Worm (Caenorhabditis elegans) whole organism, young adult: ENCODE results near the gene F44E5.5.

Source experiments
- B0019.2 ChIP-seq: fragments of 200-800 bp; sonication (Bioruptor generic); conservative IDR thresholded peaks from 2 replicates; pipeline ENCODE4 v1.3.6; 2022; ENCODE audit warnings: missing genetic modification reagents, missing genetic modification characterization, missing compliant biosample characterization
- C17E4.6 ChIP-seq: fragments of 200-800 bp; sonication (Bioruptor generic); IDR thresholded peaks from 2 replicates; pipeline ENCODE4 v1.3.6; 2022; ENCODE audit warnings: missing genetic modification reagents, missing genetic modification characterization, missing compliant biosample characterization
- D2030.7 ChIP-seq: fragments of 200-800 bp; sonication (Bioruptor generic); IDR thresholded peaks from 2 replicates; pipeline ENCODE4 v1.3.6; 2022; ENCODE audit warnings: missing genetic modification reagents, missing genetic modification characterization, missing compliant biosample characterization
- F10E7.11 ChIP-seq: sonication (generic microtip); optimal IDR thresholded peaks from 2 replicates; lab custom pipeline; 2017; ENCODE audit warnings: mild to moderate bottlenecking, missing genetic modification characterization, moderate library complexity, missing compliant biosample characterization
- F22D6.2 ChIP-seq: sonication (generic microtip); optimal IDR thresholded peaks from 2 replicates; lab custom pipeline; 2016; ENCODE audit warnings: mild to moderate bottlenecking, missing genetic modification characterization, missing compliant biosample characterization
- K12H6.12 ChIP-seq: fragments of 200-800 bp; sonication (Bioruptor generic); optimal IDR thresholded peaks from 2 replicates; lab custom pipeline; 2018; ENCODE audit warnings: mild to moderate bottlenecking, missing genetic modification characterization, missing compliant biosample characterization
- Y56A3A.18 ChIP-seq: fragments of 200-800 bp; sonication (Bioruptor generic); IDR thresholded peaks from 2 replicates; pipeline ENCODE4 v1.3.6; 2022; ENCODE audit warnings: missing genetic modification reagents, missing genetic modification characterization, missing compliant biosample characterization
- Y67H2A.10 ChIP-seq: fragments of 200-800 bp; sonication (Bioruptor generic); conservative IDR thresholded peaks from 2 replicates; pipeline ENCODE4 v1.3.6; 2022; ENCODE audit warnings: missing genetic modification reagents, missing genetic modification characterization, missing compliant biosample characterization
- Y95B8A.8 ChIP-seq: fragments of 200-800 bp; sonication (Bioruptor generic); IDR thresholded peaks from 2 replicates; pipeline ENCODE4 v1.3.6; 2022; ENCODE audit warnings: missing genetic modification reagents, missing genetic modification characterization, missing compliant biosample characterization
- aptf-2 ChIP-seq: fragments of 200-800 bp; sonication (Bioruptor generic); conservative IDR thresholded peaks from 2 replicates; pipeline ENCODE4 v1.3.6; 2022; ENCODE audit warnings: missing genetic modification reagents, missing genetic modification characterization, missing compliant biosample characterization
- attf-3 ChIP-seq: fragments of 200-800 bp; sonication (Bioruptor generic); conservative IDR thresholded peaks from 2 replicates; pipeline ENCODE4 v1.3.6; 2022; ENCODE audit warnings: missing genetic modification reagents, missing genetic modification characterization, missing compliant biosample characterization
- attf-6 ChIP-seq: fragments of 200-800 bp; sonication (Bioruptor generic); IDR thresholded peaks from 2 replicates; pipeline ENCODE4 v1.3.6; 2022; ENCODE audit warnings: missing genetic modification reagents, missing genetic modification characterization, missing compliant biosample characterization
- bed-1 ChIP-seq: fragments of 200-800 bp; sonication (Bioruptor generic); IDR thresholded peaks from 2 replicates; pipeline ENCODE4 v1.3.6; 2022; ENCODE audit warnings: missing genetic modification reagents, missing genetic modification characterization, missing compliant biosample characterization
- ceh-27 ChIP-seq: fragments of 200-800 bp; sonication (Bioruptor generic); optimal IDR thresholded peaks from 2 replicates; lab custom pipeline; 2018; ENCODE audit warnings: mild to moderate bottlenecking, missing genetic modification characterization, moderate library complexity, missing compliant biosample characterization
- ceh-91 ChIP-seq: fragments of 200-800 bp; sonication (Bioruptor generic); IDR thresholded peaks from 2 replicates; pipeline ENCODE4 v1.3.6; 2022; ENCODE audit warnings: missing genetic modification reagents, missing genetic modification characterization, missing compliant biosample characterization
- die-1 ChIP-seq: sonication (generic microtip); optimal IDR thresholded peaks from 2 replicates; lab custom pipeline; 2016; ENCODE audit warnings: missing genotype, mild to moderate bottlenecking, missing genetic modification characterization, missing compliant biosample characterization
- efl-1 ChIP-seq: fragments of 150-350 bp; optimal IDR thresholded peaks from 2 replicates; lab custom pipeline; 2014; ENCODE audit warnings: missing biosample characterization, missing genetic modification reagents, missing genetic modification characterization
- egl-44 ChIP-seq: fragments of 200-800 bp; sonication (Bioruptor generic); IDR thresholded peaks from 2 replicates; pipeline ENCODE4 v1.3.6; 2022; ENCODE audit warnings: missing genetic modification reagents, missing genetic modification characterization, missing compliant biosample characterization
- egrh-3 ChIP-seq: fragments of 200-800 bp; sonication (Bioruptor generic); IDR thresholded peaks from 2 replicates; pipeline ENCODE4 v1.3.6; 2022; ENCODE audit warnings: missing genetic modification reagents, missing genetic modification characterization, missing compliant biosample characterization
- ekl-4 ChIP-seq: fragments of 200-800 bp; sonication (Bioruptor generic); IDR thresholded peaks from 2 replicates; pipeline ENCODE4 v1.3.6; 2022; ENCODE audit warnings: missing genetic modification reagents, missing genetic modification characterization, missing compliant biosample characterization
- ets-4 ChIP-seq: fragments of 200-800 bp; sonication (Bioruptor generic); optimal IDR thresholded peaks from 2 replicates; lab custom pipeline; 2018; ENCODE audit warnings: mild to moderate bottlenecking, missing genetic modification characterization, missing compliant biosample characterization
- hlh-12 ChIP-seq: sonication (generic microtip); optimal IDR thresholded peaks from 2 replicates; lab custom pipeline; 2016; ENCODE audit warnings: missing genetic modification characterization, missing compliant biosample characterization
- hlh-26 ChIP-seq: fragments of 200-800 bp; sonication (Bioruptor generic); conservative IDR thresholded peaks from 2 replicates; pipeline ENCODE4 v1.3.6; 2022; ENCODE audit warnings: missing genetic modification reagents, missing genetic modification characterization, missing compliant biosample characterization
- lin-26 ChIP-seq: fragments of 200-800 bp; sonication (Bioruptor generic); IDR thresholded peaks from 2 replicates; pipeline ENCODE4 v1.3.6; 2022; ENCODE audit warnings: missing genetic modification reagents, missing genetic modification characterization, missing compliant biosample characterization
- lsy-27 ChIP-seq: sonication (generic microtip); optimal IDR thresholded peaks from 2 replicates; lab custom pipeline; 2017; ENCODE audit warnings: missing genetic modification characterization, mild to moderate bottlenecking, missing compliant biosample characterization, antibody characterized with exemption, missing genotype, borderline replicate concordance; ENCODE audit not compliant: insufficient read depth
- madf-3 ChIP-seq: fragments of 200-800 bp; sonication (Bioruptor generic); IDR thresholded peaks from 2 replicates; pipeline ENCODE4 v1.3.6; 2022; ENCODE audit warnings: missing genetic modification reagents, missing genetic modification characterization, missing compliant biosample characterization
- mcd-1 ChIP-seq: fragments of 200-800 bp; sonication (Bioruptor generic); IDR thresholded peaks from 2 replicates; pipeline ENCODE4 v1.3.6; 2022; ENCODE audit warnings: missing genetic modification reagents, missing genetic modification characterization, missing compliant biosample characterization
- mxl-1 ChIP-seq: sonication (generic microtip); optimal IDR thresholded peaks from 2 replicates; lab custom pipeline; 2016; ENCODE audit warnings: missing genetic modification characterization, missing compliant biosample characterization
- nhr-120 ChIP-seq: fragments of 200-800 bp; sonication (Bioruptor generic); IDR thresholded peaks from 2 replicates; pipeline ENCODE4 v1.3.6; 2022; ENCODE audit warnings: missing genetic modification characterization, missing compliant biosample characterization
- nhr-90 ChIP-seq: sonication (generic microtip); optimal IDR thresholded peaks from 2 replicates; lab custom pipeline; 2016; ENCODE audit warnings: missing genotype, mild to moderate bottlenecking, missing genetic modification characterization, missing compliant biosample characterization
- repo-1 ChIP-seq: sonication (generic microtip); optimal IDR thresholded peaks from 2 replicates; lab custom pipeline; 2017; ENCODE audit warnings: mild to moderate bottlenecking, missing genetic modification characterization, missing compliant biosample characterization
- sdz-38 ChIP-seq: sonication (generic microtip); optimal IDR thresholded peaks from 2 replicates; lab custom pipeline; 2016; ENCODE audit warnings: missing genotype, missing genetic modification characterization, missing compliant biosample characterization
- sea-2 ChIP-seq: fragments of 200-800 bp; sonication (Bioruptor generic); IDR thresholded peaks from 2 replicates; pipeline ENCODE4 v1.3.6; 2022; ENCODE audit warnings: missing genetic modification characterization, missing compliant biosample characterization
- snpc-1.1 ChIP-seq: sonication (generic microtip); optimal IDR thresholded peaks from 2 replicates; lab custom pipeline; 2017; ENCODE audit warnings: missing genetic modification characterization, mild to moderate bottlenecking, missing compliant biosample characterization, antibody characterized with exemption, moderate library complexity, missing genotype, missing genetic modification reagents; ENCODE audit not compliant: insufficient read depth
- snpc-4 ChIP-seq, 5 experiments: fragments of 150-350 bp in 1 of 5; sonication (generic microtip) in 4 of 5; optimal IDR thresholded peaks; 2 replicates each; lab custom pipeline; 2014 to 2018; ENCODE audit warnings: missing genetic modification characterization in 5 of 5, missing biosample characterization in 3 of 5, antibody characterized with exemption in 2 of 5, mild to moderate bottlenecking in 2 of 5, missing compliant biosample characterization in 2 of 5, missing genotype in 2 of 5, moderate library complexity in 2 of 5, missing genetic modification reagents in 1 of 5
- tlf-1 ChIP-seq: fragments of 200-800 bp; sonication (Bioruptor generic); optimal IDR thresholded peaks from 2 replicates; lab custom pipeline; 2018; ENCODE audit warnings: mild to moderate bottlenecking, missing genetic modification characterization, missing compliant biosample characterization
- unc-130 ChIP-seq: sonication (generic microtip); optimal IDR thresholded peaks from 2 replicates; lab custom pipeline; 2016; ENCODE audit warnings: missing genetic modification reagents, missing genetic modification characterization, missing compliant biosample characterization
- zfh-2 ChIP-seq: fragments of 200-800 bp; sonication (Bioruptor generic); conservative IDR thresholded peaks from 2 replicates; pipeline ENCODE4 v1.3.6; 2022; ENCODE audit warnings: missing genetic modification reagents, missing genetic modification characterization, missing compliant biosample characterization
- ztf-18 ChIP-seq: sonication (generic microtip); optimal IDR thresholded peaks from 2 replicates; lab custom pipeline; 2016; ENCODE audit warnings: missing genotype, mild to moderate bottlenecking, missing genetic modification characterization, missing compliant biosample characterization
- ztf-22 ChIP-seq: fragments of 200-800 bp; sonication (Bioruptor generic); optimal IDR thresholded peaks from 2 replicates; lab custom pipeline; 2018; ENCODE audit warnings: mild to moderate bottlenecking, missing genetic modification characterization, moderate library complexity, missing compliant biosample characterization
- ztf-26 ChIP-seq: sonication (generic microtip); optimal IDR thresholded peaks from 2 replicates; lab custom pipeline; 2017; ENCODE audit warnings: missing genetic modification characterization, missing compliant biosample characterization
- ztf-3 ChIP-seq: fragments of 200-800 bp; sonication (Bioruptor generic); optimal IDR thresholded peaks from 2 replicates; lab custom pipeline; 2018; ENCODE audit warnings: mild to moderate bottlenecking, missing genetic modification characterization, missing compliant biosample characterization

Gene F44E5.5

DNA sequence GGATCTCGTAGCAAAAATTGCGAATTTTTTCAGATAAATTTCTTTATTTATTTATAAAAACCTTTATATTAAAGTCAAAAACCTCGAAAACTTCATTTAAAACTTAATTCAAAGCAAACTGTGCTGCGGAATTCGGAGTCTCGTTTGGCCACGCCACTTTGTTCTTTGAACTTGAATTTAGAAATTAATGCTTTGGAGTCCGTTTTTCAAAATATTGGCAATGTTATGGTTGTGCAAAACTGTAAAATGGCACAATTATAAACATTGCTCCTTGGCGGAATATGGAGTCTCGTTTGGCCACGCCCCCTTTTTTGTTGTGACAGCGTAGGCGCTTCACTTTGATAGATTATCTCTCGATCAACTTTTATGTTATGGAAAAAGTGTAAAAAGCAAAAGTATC is 39.9 kb upstream of the F44E5.5 start:
- TF ChIP-seq efl-1 (GFP tag; lab: Kevin White, UChicago), result no peak
- no peak for TF ChIP-seq Y67H2A.10 (GFP tag; lab: Robert Waterston, UW)
- TF ChIP-seq attf-3 (GFP tag; lab: Robert Waterston, UW), result peak; percentile 78
- TF ChIP-seq snpc-1.1 (tag; lab: Kevin White, UChicago), result no peak
- TF ChIP-seq ztf-26, result no peak
- TF ChIP-seq, all 124 proteins: peak for 1

DNA sequence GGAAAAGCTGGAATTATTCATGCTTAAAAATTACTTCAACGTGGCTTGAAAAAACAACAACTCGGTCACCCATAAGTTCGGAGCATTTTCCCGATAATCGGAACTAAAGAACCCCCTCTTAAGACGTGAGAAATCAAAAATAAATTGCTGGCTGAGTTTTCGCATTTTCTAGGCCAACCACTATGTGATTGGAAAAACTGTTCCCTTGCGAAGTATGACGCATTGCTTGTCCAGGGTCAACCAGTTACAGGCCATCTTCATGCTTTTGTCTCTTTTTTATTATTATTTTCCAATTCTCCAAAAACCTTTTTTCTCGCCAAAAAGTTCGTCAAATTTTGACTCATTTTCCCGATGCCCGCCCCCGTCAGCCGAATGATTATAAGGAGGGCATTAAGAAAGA is 39.4 kb upstream of the F44E5.5 start, which contains the start of gene F13D12.3:
F13D12.3 (plus strand) TSS at position 301 of the 400 bp plus-strand sequence.
- TF ChIP-seq nhr-90 (tag; lab: Kevin White, UChicago), result no peak
- TF ChIP-seq, all 124 proteins: peak for 0

ce11 chrII:11720819-11721218 is 38.6 kb upstream of the F44E5.5 start:
- TF ChIP-seq repo-1 (tag; lab: Kevin White, UChicago) (no peak), sdz-38 (tag; lab: Kevin White, UChicago) (no peak), attf-3 (GFP tag; lab: Robert Waterston, UW) (peak; percentile 84)

DNA sequence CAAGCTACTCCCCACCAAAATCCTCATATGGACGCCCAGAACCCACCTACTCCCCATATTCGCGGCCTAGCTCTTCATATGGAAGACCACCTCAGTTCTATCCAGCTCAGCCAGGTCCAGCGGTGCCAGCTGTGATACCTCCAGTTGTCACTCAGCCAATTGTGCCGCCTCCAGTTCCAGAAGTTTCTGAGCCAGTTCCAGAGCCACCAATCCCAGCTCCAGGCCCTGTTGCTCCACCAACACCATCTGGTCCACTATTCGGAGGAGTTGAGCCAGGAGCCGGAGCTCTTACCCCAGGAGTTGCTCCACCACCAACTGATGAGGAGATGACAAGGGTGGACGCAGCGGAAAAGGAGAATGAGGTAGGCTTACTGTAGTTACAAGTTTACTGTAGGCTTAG is 37.9 kb upstream of the F44E5.5 start:
- TF ChIP-seq hlh-26, result no peak
- TF ChIP-seq hlh-12 (tag; lab: Kevin White, UChicago), result no peak
- TF ChIP-seq ceh-91, result no peak
- no peak for TF ChIP-seq lsy-27
- no peak for TF ChIP-seq D2030.7 (GFP tag; lab: Robert Waterston, UW)
- peak; percentile 87 for TF ChIP-seq zfh-2
- TF ChIP-seq mcd-1 (GFP tag; lab: Robert Waterston, UW), result 0 out of 2 replicates have a peak, but pooled peaks have one; percentile 16
- no peak for TF ChIP-seq ztf-3 (GFP tag; lab: Kevin White, UChicago)
- TF ChIP-seq madf-3 (GFP tag; lab: Robert Waterston, UW), result no peak
- TF ChIP-seq egrh-3 (GFP tag; lab: Robert Waterston, UW), result peak; percentile 33; the same call in 1 of the 2 replicates
- TF ChIP-seq snpc-1.1 (tag; lab: Kevin White, UChicago), result no peak
- no peak for TF ChIP-seq Y56A3A.18 (GFP tag; lab: Robert Waterston, UW)
- no peak for TF ChIP-seq F22D6.2 (tag; lab: Kevin White, UChicago)
- no peak for TF ChIP-seq sea-2 (GFP tag; lab: Robert Waterston, UW)
- no peak for TF ChIP-seq ceh-27 (GFP tag; lab: Kevin White, UChicago)
- TF ChIP-seq ztf-18 (tag; lab: Kevin White, UChicago), result no peak
- TF ChIP-seq ets-4 (GFP tag; lab: Kevin White, UChicago), result no peak
- TF ChIP-seq snpc-4 (GFP tag; optimal IDR thresholded peaks at IDR 0.05; lab: Kevin White, UChicago), result no peak
- TF ChIP-seq snpc-4 (tag; optimal IDR thresholded peaks at IDR 0.05; lab: Kevin White, UChicago), result no peak
- TF ChIP-seq nhr-120, result no peak
- no peak for TF ChIP-seq bed-1
- 0 out of 2 replicates have a peak, but pooled peaks have one; percentile 17 for TF ChIP-seq lin-26 (GFP tag; lab: Robert Waterston, UW)
- TF ChIP-seq aptf-2 (GFP tag; lab: Robert Waterston, UW), result no peak
- no peak for TF ChIP-seq K12H6.12 (tag; lab: Kevin White, UChicago)
- no peak for TF ChIP-seq mxl-1 (tag; lab: Kevin White, UChicago)
- TF ChIP-seq unc-130, result no peak
- TF ChIP-seq attf-6 (GFP tag; lab: Robert Waterston, UW), result no peak
- no peak for TF ChIP-seq ztf-22 (GFP tag; lab: Kevin White, UChicago)
- TF ChIP-seq Y95B8A.8, result no peak
- no peak for TF ChIP-seq die-1
- TF ChIP-seq egl-44 (GFP tag; lab: Robert Waterston, UW), result no peak
- TF ChIP-seq tlf-1 (GFP tag; lab: Kevin White, UChicago), result no peak
- no peak for TF ChIP-seq ekl-4 (GFP tag; lab: Robert Waterston, UW)
- no peak for TF ChIP-seq B0019.2
- no peak for TF ChIP-seq C17E4.6
- TF ChIP-seq F10E7.11 (tag; lab: Kevin White, UChicago), result no peak
